Fruit fly (Drosophila melanogaster): ENCODE data around the gene CG10132.

The CG10132 gene

dm6 chr2L:19546869-19547710 lies 28.5 kb downstream of the CG10132 start, which contains the start of gene CG10337 (continued):
- TF ChIP-seq CG7368 (GFP tag; optimal IDR thresholded peaks at IDR 0.05) (no peak), CG1621 (tag; optimal IDR thresholded peaks at IDR 0.05) (no peak), achi (GFP tag; optimal IDR thresholded peaks at IDR 0.05) (no peak)

- no peak for TF ChIP-seq ss (GFP tag; optimal IDR thresholded peaks at IDR 0.05)
- TF ChIP-seq fkh (GFP tag; optimal IDR thresholded peaks at IDR 0.05): peak; percentile 4
- TF ChIP-seq CG1621 (tag; optimal IDR thresholded peaks at IDR 0.05): peak; percentile 9
- peak; percentile 30; the same call in 1 of the 3 replicates for TF ChIP-seq eg (GFP tag; IDR thresholded peaks at IDR 0.05)
- no peak for TF ChIP-seq Eip78C (GFP tag)
- peak; percentile 29; the same call in 1 of the 2 replicates for TF ChIP-seq CG15336 (GFP tag; IDR thresholded peaks at IDR 0.05)
Measured at dm6 chr2L:19548158-19548557, 29.5 kb downstream of the CG10132 start, which contains the start of gene Tep4. TSS of gene Tep4 (plus strand) at chr2L:19548507.

dm6 chr2L:19549412-19549811 lies 30.8 kb downstream of the CG10132 start:
- TF ChIP-seq CG6276 (GFP tag; optimal IDR thresholded peaks at IDR 0.05): no peak
- no peak for TF ChIP-seq CG8319 (GFP tag; optimal IDR thresholded peaks at IDR 0.05)
- peak; percentile 48 for TF ChIP-seq Sox102F (GFP tag; optimal IDR thresholded peaks at IDR 0.05)
- TF ChIP-seq Sox15 (GFP tag; optimal IDR thresholded peaks at IDR 0.05): no peak
- TF ChIP-seq esn (GFP tag; optimal IDR thresholded peaks at IDR 0.05): peak; percentile 20
- TF ChIP-seq CG11902 (GFP tag; optimal IDR thresholded peaks at IDR 0.05): no peak
- no peak for TF ChIP-seq CG31627 (GFP tag; optimal IDR thresholded peaks at IDR 0.05)
- TF ChIP-seq dac (GFP tag; optimal IDR thresholded peaks at IDR 0.05): no peak
- no peak for TF ChIP-seq CG16779 (tag; optimal IDR thresholded peaks at IDR 0.05)
- TF ChIP-seq pdm3 (GFP tag; optimal IDR thresholded peaks at IDR 0.05): no peak
- TF ChIP-seq fd85E (GFP tag; optimal IDR thresholded peaks at IDR 0.05): no peak
- peak; percentile 60; the same call in 2 of the 3 replicates for TF ChIP-seq CG8119 (GFP tag; IDR thresholded peaks at IDR 0.05)
- peak; percentile 70 for TF ChIP-seq CG6808 (GFP tag; optimal IDR thresholded peaks at IDR 0.05)
- TF ChIP-seq Met (GFP tag; optimal IDR thresholded peaks at IDR 0.05): no peak
- TF ChIP-seq salr (GFP tag; optimal IDR thresholded peaks at IDR 0.05): no peak
- peak; percentile 12 for TF ChIP-seq CG6792 (GFP tag; optimal IDR thresholded peaks at IDR 0.05)
- peak; percentile 37 for TF ChIP-seq achi (GFP tag; optimal IDR thresholded peaks at IDR 0.05)
- TF ChIP-seq fkh (GFP tag; optimal IDR thresholded peaks at IDR 0.05): peak; percentile 93
- peak; percentile 91 for TF ChIP-seq svp (GFP tag)
- TF ChIP-seq Eip75B (GFP tag; optimal IDR thresholded peaks at IDR 0.05): peak; percentile 68
- TF ChIP-seq OdsH (GFP tag; optimal IDR thresholded peaks at IDR 0.05): no peak
- TF ChIP-seq CG6163 (GFP tag; IDR thresholded peaks at IDR 0.05): no peak
- no peak for TF ChIP-seq CG8632 (GFP tag; optimal IDR thresholded peaks at IDR 0.05)
- TF ChIP-seq Hr38 (GFP tag; optimal IDR thresholded peaks at IDR 0.05): no peak
- TF ChIP-seq acj6 (GFP tag; optimal IDR thresholded peaks at IDR 0.05): no peak
- TF ChIP-seq CG11294 (GFP tag; IDR thresholded peaks at IDR 0.05): no peak
- peak; percentile 71 for TF ChIP-seq vri (GFP tag; optimal IDR thresholded peaks at IDR 0.05)
- TF ChIP-seq spab (GFP tag; optimal IDR thresholded peaks at IDR 0.05): no peak
- no peak for TF ChIP-seq cyc (GFP tag; optimal IDR thresholded peaks at IDR 0.05)
- peak; percentile 50 for TF ChIP-seq Lpt (GFP tag; optimal IDR thresholded peaks at IDR 0.05)
- TF ChIP-seq Gug (GFP tag; IDR thresholded peaks at IDR 0.05): no peak
- no peak for TF ChIP-seq CG15336 (GFP tag; IDR thresholded peaks at IDR 0.05)
- no peak for TF ChIP-seq topi (GFP tag; optimal IDR thresholded peaks at IDR 0.05)
- peak; percentile 40 for TF ChIP-seq Smox (GFP tag; optimal IDR thresholded peaks at IDR 0.05)
- TF ChIP-seq CG10669 (GFP tag; optimal IDR thresholded peaks at IDR 0.05): no peak
- peak; percentile 32 for TF ChIP-seq Blimp-1 (GFP tag; optimal IDR thresholded peaks at IDR 0.05)
- no peak for TF ChIP-seq dsx (GFP tag; optimal IDR thresholded peaks at IDR 0.05; ENCODE audit: poor library complexity, severe bottlenecking)
- TF ChIP-seq CG11762 (GFP tag; optimal IDR thresholded peaks at IDR 0.05; ENCODE audit: insufficient read depth): no peak
- TF ChIP-seq CG3032 (tag; optimal IDR thresholded peaks at IDR 0.05): no peak
- TF ChIP-seq Eip78C (GFP tag): peak; percentile 71
- TF ChIP-seq CG10631 (GFP tag; optimal IDR thresholded peaks at IDR 0.05): no peak
- TF ChIP-seq CG4318 (GFP tag; optimal IDR thresholded peaks at IDR 0.05): no peak
